Worm (Caenorhabditis elegans): Measurements from ENCODE around the gene F20D6.1.

DNA sequence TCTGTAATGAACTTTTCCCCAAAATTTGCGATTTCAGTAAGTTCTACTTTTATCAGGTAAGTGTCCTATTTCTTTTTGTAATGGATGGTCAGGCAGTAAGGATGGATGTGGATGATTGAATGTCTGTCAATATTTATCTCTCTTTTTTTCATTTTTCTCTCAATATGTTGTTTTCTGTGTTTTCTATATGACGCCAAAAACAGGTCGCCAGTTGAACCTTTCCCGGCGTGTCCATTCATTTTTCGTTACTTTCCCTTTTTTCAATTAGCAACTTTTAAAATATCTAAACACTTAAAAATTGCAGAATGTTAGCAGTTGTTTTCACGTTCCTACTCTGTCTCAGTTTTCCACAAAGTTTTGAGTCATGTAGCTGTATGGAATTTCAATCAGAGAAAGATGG is 16.4 kb downstream of the F20D6.1 start, which contains the start of gene timp-1:
- TF ChIP-seq him-1 (tag; optimal IDR thresholded peaks at IDR 0.05) (no peak), dao-5 (tag; optimal IDR thresholded peaks at IDR 0.05) (no peak)

Measured in whole organism, L4/young adult.